Fruit fly (Drosophila melanogaster): ENCODE measurements around the gene croc.

croc gene

dm6 chr3L:21453623-21454022 is 22.7 kb downstream of the croc start (continued):
- no peak for TF ChIP-seq al (GFP tag; IDR thresholded peaks at IDR 0.05)
- TF ChIP-seq slp2 (GFP tag; optimal IDR thresholded peaks at IDR 0.05): peak; percentile 44
- TF ChIP-seq CG18619 (GFP tag; optimal IDR thresholded peaks at IDR 0.05): peak; percentile 9
- no peak for TF ChIP-seq CG1832 (GFP tag; optimal IDR thresholded peaks at IDR 0.05)
- no peak for TF ChIP-seq BEAF-32 (GFP tag; optimal IDR thresholded peaks at IDR 0.05)
- no peak for TF ChIP-seq twi (tag; optimal IDR thresholded peaks at IDR 0.05)
- TF ChIP-seq CG8388 (GFP tag; optimal IDR thresholded peaks at IDR 0.05): peak; percentile 71
- TF ChIP-seq dpn (GFP tag; optimal IDR thresholded peaks at IDR 0.05): peak; percentile 15 to 45
- no peak for TF ChIP-seq ftz-f1 (GFP tag; optimal IDR thresholded peaks at IDR 0.05)
- TF ChIP-seq PHDP (tag; optimal IDR thresholded peaks at IDR 0.05): peak; percentile 10
- TF ChIP-seq CG12219 (GFP tag; optimal IDR thresholded peaks at IDR 0.05): peak; percentile 56
- no peak for TF ChIP-seq Hmx (GFP tag; optimal IDR thresholded peaks at IDR 0.05)
- TF ChIP-seq CG9797 (GFP tag; optimal IDR thresholded peaks at IDR 0.05): no peak
- TF ChIP-seq CG34422 (GFP tag; IDR thresholded peaks at IDR 0.05): no peak
- no peak for TF ChIP-seq CG1792 (GFP tag; optimal IDR thresholded peaks at IDR 0.05)
- TF ChIP-seq tna (GFP tag; IDR thresholded peaks at IDR 0.05; ENCODE audit: partially characterized antibody): no peak
- peak; percentile 18 for TF ChIP-seq CG17385 (GFP tag; optimal IDR thresholded peaks at IDR 0.05)
- no peak for TF ChIP-seq tll (GFP tag; optimal IDR thresholded peaks at IDR 0.05)
- TF ChIP-seq CG34376 (GFP tag; optimal IDR thresholded peaks at IDR 0.05): no peak
- TF ChIP-seq CG14667 (GFP tag; IDR thresholded peaks at IDR 0.05): peak; percentile 27; the same call in 1 of the 2 replicates
- TF ChIP-seq br (optimal IDR thresholded peaks at IDR 0.05): no peak
- TF ChIP-seq Lim3 (GFP tag; IDR thresholded peaks at IDR 0.05): no peak
- peak; percentile 81 for TF ChIP-seq zfh1 (GFP tag; IDR thresholded peaks at IDR 0.05)
- TF ChIP-seq CG9609 (GFP tag; optimal IDR thresholded peaks at IDR 0.05): peak; percentile 37
- TF ChIP-seq jumu (GFP tag; optimal IDR thresholded peaks at IDR 0.05): peak; percentile 71
- peak; percentile 48 for TF ChIP-seq CG7556 (GFP tag; optimal IDR thresholded peaks at IDR 0.05)
- peak; percentile 83 for TF ChIP-seq CG1603 (tag; optimal IDR thresholded peaks at IDR 0.05)
- TF ChIP-seq trh (GFP tag; optimal IDR thresholded peaks at IDR 0.05): no peak
- peak; percentile 28 for TF ChIP-seq en (GFP tag; optimal IDR thresholded peaks at IDR 0.05)
- TF ChIP-seq D19B (GFP tag; optimal IDR thresholded peaks at IDR 0.05): no peak
- TF ChIP-seq sna (GFP tag; IDR thresholded peaks at IDR 0.05; ENCODE audit: partially characterized antibody): no peak
- no peak for TF ChIP-seq pho (GFP tag; optimal IDR thresholded peaks at IDR 0.05)
- peak; percentile 49 for TF ChIP-seq CG10209 (GFP tag; optimal IDR thresholded peaks at IDR 0.05)
- no peak for TF ChIP-seq NfI (GFP tag; optimal IDR thresholded peaks at IDR 0.05)
- TF ChIP-seq CG17186 (GFP tag; optimal IDR thresholded peaks at IDR 0.05): no peak
- TF ChIP-seq CG11085 (GFP tag; IDR thresholded peaks at IDR 0.05): no peak
- no peak for TF ChIP-seq Nf-YA (GFP tag; IDR thresholded peaks at IDR 0.05)
- no peak for TF ChIP-seq CG1647 (GFP tag; optimal IDR thresholded peaks at IDR 0.05)
- TF ChIP-seq sqz (GFP tag; optimal IDR thresholded peaks at IDR 0.05): no peak
- no peak for TF ChIP-seq lov (optimal IDR thresholded peaks at IDR 0.05)
- no peak for TF ChIP-seq lov (GFP tag; IDR thresholded peaks at IDR 0.05)
- no peak for TF ChIP-seq CG7372 (GFP tag; IDR thresholded peaks at IDR 0.05)
- TF ChIP-seq hb (GFP tag; IDR thresholded peaks at IDR 0.05; ENCODE audit: partially characterized antibody): no peak
- no peak for TF ChIP-seq insv (GFP tag; optimal IDR thresholded peaks at IDR 0.05)
- TF ChIP-seq trem (tag; optimal IDR thresholded peaks at IDR 0.05): peak; percentile 65
- no peak for TF ChIP-seq z (GFP tag; IDR thresholded peaks at IDR 0.05)
- TF ChIP-seq CG17912 (GFP tag; optimal IDR thresholded peaks at IDR 0.05): no peak
- TF ChIP-seq CG11504 (tag; optimal IDR thresholded peaks at IDR 0.05): peak; percentile 55
- no peak for TF ChIP-seq chinmo (GFP tag; IDR thresholded peaks at IDR 0.05; ENCODE audit: partially characterized antibody)
- peak; percentile 1 for TF ChIP-seq disco-r (GFP tag; optimal IDR thresholded peaks at IDR 0.05)
- peak; percentile 52 for TF ChIP-seq CG2875 (GFP tag; optimal IDR thresholded peaks at IDR 0.05)
- TF ChIP-seq hth (optimal IDR thresholded peaks at IDR 0.05): no peak
